Worm (Caenorhabditis elegans): ENCODE results near the gene gba-3.

The gba-3 gene

ce11 chrIV:17473034-17473433 lies at the start of gene gba-3:
Gene gba-3, plus strand, starts transcription at chrIV:17473334.
- no peak for TF ChIP-seq T22C8.4 (GFP tag; IDR thresholded peaks at IDR 0.05)
- no peak for TF ChIP-seq tab-1 (GFP tag; IDR thresholded peaks at IDR 0.05)
- no peak for TF ChIP-seq klf-2 (GFP tag; conservative IDR thresholded peaks at IDR 0.05)
- TF ChIP-seq ref-1 (GFP tag; conservative IDR thresholded peaks at IDR 0.05): no peak
- TF ChIP-seq med-1 (GFP tag; optimal IDR thresholded peaks at IDR 0.05; ENCODE audit: insufficient read depth): no peak
- no peak for TF ChIP-seq ztf-29 (GFP tag; IDR thresholded peaks at IDR 0.05)
- no peak for TF ChIP-seq flt-1 (GFP tag; IDR thresholded peaks at IDR 0.05)
- TF ChIP-seq cog-1 (tag; optimal IDR thresholded peaks at IDR 0.05): no peak
- TF ChIP-seq ztf-23 (GFP tag; IDR thresholded peaks at IDR 0.05): no peak

ce11 chrIV:17426970-17427369 lies 46.2 kb upstream of the gba-3 start:
- TF ChIP-seq klf-2 (GFP tag; conservative IDR thresholded peaks at IDR 0.05): no peak
- no peak for TF ChIP-seq flt-1 (GFP tag; IDR thresholded peaks at IDR 0.05)
- no peak for TF ChIP-seq ztf-23 (GFP tag; IDR thresholded peaks at IDR 0.05)

- TF ChIP-seq ref-1 (GFP tag; conservative IDR thresholded peaks at IDR 0.05) (no peak), med-1 (GFP tag; optimal IDR thresholded peaks at IDR 0.05; ENCODE audit: insufficient read depth) (no peak), klf-2 (GFP tag; conservative IDR thresholded peaks at IDR 0.05) (no peak), cog-1 (tag; optimal IDR thresholded peaks at IDR 0.05) (no peak), ztf-29 (GFP tag; IDR thresholded peaks at IDR 0.05) (no peak), ztf-23 (GFP tag; IDR thresholded peaks at IDR 0.05) (no peak), T22C8.4 (GFP tag; IDR thresholded peaks at IDR 0.05) (no peak), tab-1 (GFP tag; IDR thresholded peaks at IDR 0.05) (no peak), flt-1 (GFP tag; IDR thresholded peaks at IDR 0.05) (no peak)
Measured at ce11 chrIV:17427423-17427822, 45.7 kb upstream of the gba-3 start, which contains the start of gene C06A12.3. Gene C06A12.3, plus strand, starts transcription at chrIV:17427723.

- TF ChIP-seq ztf-23 (GFP tag; IDR thresholded peaks at IDR 0.05): no peak
- TF ChIP-seq cog-1 (tag; optimal IDR thresholded peaks at IDR 0.05): no peak
- TF ChIP-seq ref-1 (GFP tag; conservative IDR thresholded peaks at IDR 0.05): no peak
- TF ChIP-seq tab-1 (GFP tag; IDR thresholded peaks at IDR 0.05): no peak
- TF ChIP-seq klf-2 (GFP tag; conservative IDR thresholded peaks at IDR 0.05): no peak
- TF ChIP-seq flt-1 (GFP tag; IDR thresholded peaks at IDR 0.05): no peak
- TF ChIP-seq ztf-29 (GFP tag; IDR thresholded peaks at IDR 0.05): no peak
- no peak for TF ChIP-seq T22C8.4 (GFP tag; IDR thresholded peaks at IDR 0.05)
- no peak for TF ChIP-seq med-1 (GFP tag; optimal IDR thresholded peaks at IDR 0.05; ENCODE audit: insufficient read depth)
Measured at ce11 chrIV:17431287-17431686, 41.8 kb upstream of the gba-3 start, which contains the start of gene lact-6. Gene lact-6, minus strand, starts transcription at chrIV:17431387.

ce11 chrIV:17432223-17432826 lies 40.8 kb upstream of the gba-3 start:
- TF ChIP-seq klf-2 (GFP tag; conservative IDR thresholded peaks at IDR 0.05) (no peak), ztf-29 (GFP tag; IDR thresholded peaks at IDR 0.05) (no peak)

- no peak for TF ChIP-seq T22C8.4 (GFP tag; IDR thresholded peaks at IDR 0.05)
- TF ChIP-seq ref-1 (GFP tag; conservative IDR thresholded peaks at IDR 0.05): no peak
- no peak for TF ChIP-seq ztf-23 (GFP tag; IDR thresholded peaks at IDR 0.05)
- TF ChIP-seq ztf-29 (GFP tag; IDR thresholded peaks at IDR 0.05): no peak
- no peak for TF ChIP-seq klf-2 (GFP tag; conservative IDR thresholded peaks at IDR 0.05)
- TF ChIP-seq flt-1 (GFP tag; IDR thresholded peaks at IDR 0.05): no peak
- TF ChIP-seq cog-1 (tag; optimal IDR thresholded peaks at IDR 0.05): no peak
- no peak for TF ChIP-seq med-1 (GFP tag; optimal IDR thresholded peaks at IDR 0.05; ENCODE audit: insufficient read depth)
- no peak for TF ChIP-seq tab-1 (GFP tag; IDR thresholded peaks at IDR 0.05)
Measured at ce11 chrIV:17435228-17435627, 37.9 kb upstream of the gba-3 start.

ce11 chrIV:17436552-17436951 lies 36.6 kb upstream of the gba-3 start, which contains the start of gene gcy-27:
Gene gcy-27, minus strand, starts transcription at chrIV:17436652.
- no peak for TF ChIP-seq ref-1 (GFP tag; conservative IDR thresholded peaks at IDR 0.05)
- no peak for TF ChIP-seq med-1 (GFP tag; optimal IDR thresholded peaks at IDR 0.05; ENCODE audit: insufficient read depth)

ce11 chrIV:17437038-17437437 lies 36.1 kb upstream of the gba-3 start, which contains the start of gene C06A12.8:
Gene C06A12.8, plus strand, starts transcription at chrIV:17437338.
- TF ChIP-seq flt-1 (GFP tag; IDR thresholded peaks at IDR 0.05): no peak
- TF ChIP-seq T22C8.4 (GFP tag; IDR thresholded peaks at IDR 0.05): no peak
- TF ChIP-seq klf-2 (GFP tag; conservative IDR thresholded peaks at IDR 0.05): no peak
- no peak for TF ChIP-seq ref-1 (GFP tag; conservative IDR thresholded peaks at IDR 0.05)
- TF ChIP-seq med-1 (GFP tag; optimal IDR thresholded peaks at IDR 0.05; ENCODE audit: insufficient read depth): no peak
- no peak for TF ChIP-seq ztf-23 (GFP tag; IDR thresholded peaks at IDR 0.05)
- TF ChIP-seq ztf-29 (GFP tag; IDR thresholded peaks at IDR 0.05): no peak
- no peak for TF ChIP-seq tab-1 (GFP tag; IDR thresholded peaks at IDR 0.05)
- no peak for TF ChIP-seq cog-1 (tag; optimal IDR thresholded peaks at IDR 0.05)

- TF ChIP-seq T22C8.4 (GFP tag; IDR thresholded peaks at IDR 0.05) (no peak), ref-1 (GFP tag; conservative IDR thresholded peaks at IDR 0.05) (no peak), tab-1 (GFP tag; IDR thresholded peaks at IDR 0.05) (no peak), klf-2 (GFP tag; conservative IDR thresholded peaks at IDR 0.05) (no peak), flt-1 (GFP tag; IDR thresholded peaks at IDR 0.05) (no peak), ztf-29 (GFP tag; IDR thresholded peaks at IDR 0.05) (no peak), med-1 (GFP tag; optimal IDR thresholded peaks at IDR 0.05; ENCODE audit: insufficient read depth) (no peak)
Measured at ce11 chrIV:17440001-17440400, 33.1 kb upstream of the gba-3 start, which contains the start of gene C06A12.19. Gene C06A12.19, minus strand, starts transcription at chrIV:17440101.

- no peak for TF ChIP-seq ztf-29 (GFP tag; IDR thresholded peaks at IDR 0.05)
- TF ChIP-seq ztf-23 (GFP tag; IDR thresholded peaks at IDR 0.05): no peak
- no peak for TF ChIP-seq tab-1 (GFP tag; IDR thresholded peaks at IDR 0.05)
- TF ChIP-seq cog-1 (tag; optimal IDR thresholded peaks at IDR 0.05): no peak
- no peak for TF ChIP-seq T22C8.4 (GFP tag; IDR thresholded peaks at IDR 0.05)
- no peak for TF ChIP-seq klf-2 (GFP tag; conservative IDR thresholded peaks at IDR 0.05)
- TF ChIP-seq flt-1 (GFP tag; IDR thresholded peaks at IDR 0.05): no peak
- TF ChIP-seq ref-1 (GFP tag; conservative IDR thresholded peaks at IDR 0.05): no peak
- no peak for TF ChIP-seq med-1 (GFP tag; optimal IDR thresholded peaks at IDR 0.05; ENCODE audit: insufficient read depth)
Measured at ce11 chrIV:17440417-17440816, 32.7 kb upstream of the gba-3 start, which contains the start of gene F08A7.1. Gene F08A7.1, plus strand, starts transcription at chrIV:17440607.

All from whole organism, midembryonic.